Fruit fly (Drosophila melanogaster) whole organism, prepupa: ENCODE results near the gene CenB1A.
A peak's percentile ranks its signal among the peaks of the same experiment; 100 is the strongest.

Source experiments
- CG10631 ChIP-seq: fragments of 200-800 bp; sonication (Bioruptor generic); optimal IDR thresholded peaks from 2 replicates; lab custom pipeline; 2016; ENCODE audit warnings: missing biosample characterization, missing genetic modification characterization
- CG10669 ChIP-seq: fragments of 200-800 bp; sonication (Bioruptor generic); optimal IDR thresholded peaks from 3 replicates; lab custom pipeline; 2018; ENCODE audit warnings: missing biosample characterization, mild to moderate bottlenecking, missing genetic modification characterization, moderate library complexity
- CG11294 ChIP-seq: fragments of 200-800 bp; sonication (Bioruptor generic); IDR thresholded peaks from 2 replicates; pipeline ENCODE4 v1.3.6; 2022; ENCODE audit warnings: missing biosample characterization, missing genetic modification characterization
- CG11762 ChIP-seq: fragments of 200-800 bp; sonication (Bioruptor generic); optimal IDR thresholded peaks from 3 replicates; lab custom pipeline; 2016; ENCODE audit warnings: missing biosample characterization, missing genetic modification characterization; ENCODE audit not compliant: insufficient read depth
- CG11902 ChIP-seq: fragments of 200-800 bp; sonication (Bioruptor generic); optimal IDR thresholded peaks from 3 replicates; lab custom pipeline; 2016; ENCODE audit warnings: missing biosample characterization, missing genetic modification characterization
- CG15336 ChIP-seq: fragments of 200-800 bp; sonication (Bioruptor generic); IDR thresholded peaks from 2 replicates; pipeline ENCODE4 v1.3.6; 2022; ENCODE audit warnings: missing biosample characterization, missing genetic modification characterization
- CG1621 ChIP-seq: fragments of 200-800 bp; sonication (Bioruptor generic); optimal IDR thresholded peaks from 3 replicates; lab custom pipeline; 2018; ENCODE audit warnings: missing biosample characterization, mild to moderate bottlenecking, missing genetic modification characterization
- CG16779 ChIP-seq: fragments of 200-800 bp; sonication (Bioruptor generic); optimal IDR thresholded peaks from 3 replicates; lab custom pipeline; 2017; ENCODE audit warnings: missing biosample characterization, mild to moderate bottlenecking, missing genetic modification characterization
- CG3032 ChIP-seq: fragments of 200-800 bp; optimal IDR thresholded peaks from 2 replicates; lab custom pipeline; 2019; ENCODE audit warnings: missing biosample characterization, mild to moderate bottlenecking, missing genetic modification characterization, moderate library complexity
- CG34406 ChIP-seq: fragments of 200-800 bp; sonication (Bioruptor generic); optimal IDR thresholded peaks from 3 replicates; lab custom pipeline; 2016; ENCODE audit warnings: missing biosample characterization, missing genetic modification characterization
- CG3919 ChIP-seq: fragments of 200-800 bp; sonication (Bioruptor generic); optimal IDR thresholded peaks from 3 replicates; lab custom pipeline; 2016; ENCODE audit warnings: missing biosample characterization, missing genetic modification characterization
- CG6276 ChIP-seq: fragments of 200-800 bp; sonication (Bioruptor generic); optimal IDR thresholded peaks from 2 replicates; lab custom pipeline; 2017; ENCODE audit warnings: missing biosample characterization, mild to moderate bottlenecking, missing genetic modification characterization
- CG6792 ChIP-seq: fragments of 200-800 bp; sonication (Bioruptor generic); optimal IDR thresholded peaks from 3 replicates; lab custom pipeline; 2016; ENCODE audit warnings: missing biosample characterization, missing genetic modification characterization
- CG6808 ChIP-seq: fragments of 200-800 bp; sonication (Bioruptor generic); optimal IDR thresholded peaks from 3 replicates; lab custom pipeline; 2017; ENCODE audit warnings: missing biosample characterization, missing genetic modification characterization, mild to moderate bottlenecking, moderate library complexity, missing genetic modification reagents
- CG6854 ChIP-seq: fragments of 200-800 bp; sonication (Bioruptor generic); optimal IDR thresholded peaks from 2 replicates; lab custom pipeline; 2017; ENCODE audit warnings: missing biosample characterization, mild to moderate bottlenecking, missing genetic modification characterization
- CG7368 ChIP-seq: fragments of 200-800 bp; sonication (Bioruptor generic); optimal IDR thresholded peaks from 3 replicates; lab custom pipeline; 2016; ENCODE audit warnings: missing biosample characterization, missing genetic modification characterization
- CG8119 ChIP-seq: fragments of 200-800 bp; sonication (Bioruptor generic); IDR thresholded peaks from 3 replicates; pipeline ENCODE4 v1.3.6; 2022; ENCODE audit warnings: missing biosample characterization, missing genetic modification characterization
- CG8319 ChIP-seq: fragments of 200-800 bp; sonication (Bioruptor generic); optimal IDR thresholded peaks from 3 replicates; lab custom pipeline; 2016; ENCODE audit warnings: missing biosample characterization, missing genetic modification characterization
- CG8632 ChIP-seq: fragments of 200-800 bp; sonication (Bioruptor generic); optimal IDR thresholded peaks from 3 replicates; lab custom pipeline; 2016; ENCODE audit warnings: missing biosample characterization, missing genetic modification characterization
- CG9139 ChIP-seq: fragments of 200-800 bp; sonication (Bioruptor generic); optimal IDR thresholded peaks from 3 replicates; lab custom pipeline; 2017; ENCODE audit warnings: missing biosample characterization, mild to moderate bottlenecking, missing genetic modification characterization
- Eip75B ChIP-seq: fragments of 200-800 bp; sonication (Bioruptor generic); optimal IDR thresholded peaks from 3 replicates; lab custom pipeline; 2016; ENCODE audit warnings: missing biosample characterization, missing genetic modification characterization
- Eip78C ChIP-seq: fragments of 200-800 bp; sonication (Bioruptor generic); peaks from one replicate; lab custom pipeline; 2016; ENCODE audit warnings: missing biosample characterization, missing genetic modification characterization
- Eip93F ChIP-seq: fragments of 200-800 bp; sonication (Bioruptor generic); optimal IDR thresholded peaks from 2 replicates; lab custom pipeline; 2016; ENCODE audit warnings: missing biosample characterization, mild to moderate bottlenecking, missing genetic modification characterization
- Ets21C ChIP-seq: fragments of 200-800 bp; sonication (Bioruptor generic); optimal IDR thresholded peaks from 3 replicates; lab custom pipeline; 2016; ENCODE audit warnings: missing biosample characterization, missing genetic modification characterization
- Ets96B ChIP-seq: fragments of 200-800 bp; optimal IDR thresholded peaks from 2 replicates; lab custom pipeline; 2019; ENCODE audit warnings: missing biosample characterization, mild to moderate bottlenecking, missing genetic modification characterization, moderate library complexity
- Hr38 ChIP-seq: sonication (Bioruptor generic); optimal IDR thresholded peaks from 2 replicates; lab custom pipeline; 2016; ENCODE audit warnings: missing biosample characterization, missing genetic modification characterization
- Hr39 ChIP-seq: fragments of 200-800 bp; sonication (Bioruptor generic); optimal IDR thresholded peaks from 2 replicates; lab custom pipeline; 2016; ENCODE audit warnings: missing biosample characterization, missing genetic modification characterization
- Met ChIP-seq: fragments of 200-800 bp; sonication (Bioruptor generic); optimal IDR thresholded peaks from 3 replicates; lab custom pipeline; 2016; ENCODE audit warnings: missing biosample characterization, missing genetic modification characterization
- OdsH ChIP-seq: fragments of 200-800 bp; sonication (Bioruptor generic); optimal IDR thresholded peaks from 3 replicates; lab custom pipeline; 2016; ENCODE audit warnings: missing biosample characterization, missing genetic modification characterization
- Smox ChIP-seq: fragments of 200-800 bp; sonication (Bioruptor generic); optimal IDR thresholded peaks from 3 replicates; lab custom pipeline; 2016; ENCODE audit warnings: missing biosample characterization, missing genetic modification characterization
- Sox14 ChIP-seq: fragments of 200-800 bp; sonication (Bioruptor generic); optimal IDR thresholded peaks from 3 replicates; lab custom pipeline; 2016; ENCODE audit warnings: missing biosample characterization, missing genetic modification characterization
- Sox15 ChIP-seq: fragments of 200-800 bp; sonication (Bioruptor generic); optimal IDR thresholded peaks from 3 replicates; lab custom pipeline; 2016; ENCODE audit warnings: missing biosample characterization, missing genetic modification characterization
- achi ChIP-seq: fragments of 200-800 bp; sonication (Bioruptor generic); optimal IDR thresholded peaks from 3 replicates; lab custom pipeline; 2016; ENCODE audit warnings: missing biosample characterization, missing genetic modification characterization
- acj6 ChIP-seq: fragments of 200-800 bp; sonication (Bioruptor generic); optimal IDR thresholded peaks from 3 replicates; lab custom pipeline; 2016; ENCODE audit warnings: missing biosample characterization, missing genetic modification characterization
- cyc ChIP-seq: fragments of 200-800 bp; sonication (Bioruptor generic); optimal IDR thresholded peaks from 3 replicates; lab custom pipeline; 2016; ENCODE audit warnings: missing biosample characterization, missing genetic modification characterization
- dsx ChIP-seq: fragments of 200-800 bp; optimal IDR thresholded peaks from 3 replicates; lab custom pipeline; 2019; ENCODE audit warnings: missing biosample characterization, mild to moderate bottlenecking, missing genetic modification characterization, moderate library complexity; ENCODE audit not compliant: poor library complexity, severe bottlenecking
- esn ChIP-seq: fragments of 200-800 bp; sonication (Bioruptor generic); optimal IDR thresholded peaks from 2 replicates; lab custom pipeline; 2016; ENCODE audit warnings: missing biosample characterization, mild to moderate bottlenecking, missing genetic modification characterization, moderate library complexity
- fd85E ChIP-seq: fragments of 200-800 bp; sonication (Bioruptor generic); optimal IDR thresholded peaks from 3 replicates; lab custom pipeline; 2016; ENCODE audit warnings: missing biosample characterization, missing genetic modification characterization
- fkh ChIP-seq: fragments of 200-800 bp; sonication (Bioruptor generic); optimal IDR thresholded peaks from 3 replicates; lab custom pipeline; 2017; ENCODE audit warnings: missing biosample characterization, mild to moderate bottlenecking, missing genetic modification characterization, moderate library complexity
- pdm3 ChIP-seq: fragments of 200-800 bp; sonication (Bioruptor generic); optimal IDR thresholded peaks from 3 replicates; lab custom pipeline; 2016; ENCODE audit warnings: missing biosample characterization, missing genetic modification characterization
- salr ChIP-seq, 2 experiments: fragments of 200-800 bp; sonication (Bioruptor generic); optimal IDR thresholded peaks; 3 replicates each; lab custom pipeline; 2016 to 2018; ENCODE audit warnings: missing biosample characterization in 2 of 2, missing genetic modification characterization in 2 of 2, mild to moderate bottlenecking in 1 of 2
- spab ChIP-seq: fragments of 200-800 bp; sonication (Bioruptor generic); optimal IDR thresholded peaks from 2 replicates; lab custom pipeline; 2017; ENCODE audit warnings: missing biosample characterization, mild to moderate bottlenecking, missing genetic modification characterization, missing genetic modification reagents
- ss ChIP-seq, 2 experiments: fragments of 200-800 bp; sonication (Bioruptor generic); optimal IDR thresholded peaks; 2 replicates in 1 of 2; 3 replicates in 1 of 2; lab custom pipeline; 2017 to 2018; ENCODE audit warnings: mild to moderate bottlenecking in 2 of 2, missing biosample characterization in 2 of 2, missing genetic modification characterization in 2 of 2, moderate library complexity in 1 of 2
- svp ChIP-seq: fragments of 200-800 bp; sonication (Bioruptor generic); peaks from one replicate; lab custom pipeline; 2016; ENCODE audit warnings: missing biosample characterization, missing genetic modification characterization
- topi ChIP-seq: fragments of 200-800 bp; sonication (Bioruptor generic); optimal IDR thresholded peaks from 3 replicates; lab custom pipeline; 2016; ENCODE audit warnings: missing biosample characterization, missing genetic modification characterization
- vri ChIP-seq: fragments of 200-800 bp; sonication (Bioruptor generic); optimal IDR thresholded peaks from 3 replicates; lab custom pipeline; 2016; ENCODE audit warnings: missing biosample characterization, mild to moderate bottlenecking, missing genetic modification characterization

CenB1A gene

DNA sequence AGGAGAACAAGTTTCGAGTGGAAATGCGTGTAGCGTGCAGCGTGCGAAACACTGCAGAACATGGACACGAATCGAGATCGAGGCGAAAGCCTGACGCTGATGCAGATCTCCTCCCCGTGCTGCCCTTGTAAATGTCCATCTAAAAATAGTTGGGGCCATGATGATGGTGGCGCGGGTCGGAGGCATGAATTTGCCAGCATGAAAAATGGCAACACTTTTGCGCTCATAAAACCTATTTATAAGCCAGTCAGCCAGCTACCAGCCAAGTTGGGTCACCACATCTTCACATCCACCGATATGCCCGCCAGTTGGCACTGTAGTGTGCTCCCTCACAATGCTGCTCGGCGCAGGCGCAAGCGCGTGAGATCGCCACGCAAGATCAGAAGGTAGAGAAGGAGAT lies 30.2 kb downstream of the CenB1A start (continued):
- TF ChIP-seq CG34406: peak; percentile 48
- peak; percentile 59 for TF ChIP-seq CG3032 (tag; lab: Kevin White, UChicago)
- TF ChIP-seq ss (GFP tag; optimal IDR thresholded peaks at IDR 0.05; lab: Kevin White, UChicago): peak in 1 of 2 experiments; percentile 97
- peak; percentile 74 for TF ChIP-seq Hr39 (GFP tag; lab: Kevin White, UChicago)
- peak; percentile 78 for TF ChIP-seq cyc (GFP tag; lab: Kevin White, UChicago)
- peak; percentile 9 for TF ChIP-seq CG1621 (tag; lab: Kevin White, UChicago)
- peak; percentile 63 for TF ChIP-seq Ets21C (GFP tag; lab: Kevin White, UChicago)
- peak; percentile 75 for TF ChIP-seq dsx (GFP tag; lab: Kevin White, UChicago)
- peak; percentile 69 for TF ChIP-seq CG6792
- TF ChIP-seq svp: peak; percentile 82
- peak; percentile 72 for TF ChIP-seq esn
- peak; percentile 61 for TF ChIP-seq Eip75B (GFP tag; lab: Kevin White, UChicago)
- no peak for TF ChIP-seq CG15336 (GFP tag; lab: Robert Waterston, UW)
- peak; percentile 42 for TF ChIP-seq CG7368 (GFP tag; lab: Kevin White, UChicago)
- peak; percentile 27 for TF ChIP-seq CG6808 (GFP tag; lab: Kevin White, UChicago)
- peak; percentile 29 for TF ChIP-seq achi
- no peak for TF ChIP-seq CG6854 (GFP tag; lab: Kevin White, UChicago)
- TF ChIP-seq CG3919 (GFP tag; lab: Kevin White, UChicago): peak; percentile 53
- no peak for TF ChIP-seq salr (GFP tag; optimal IDR thresholded peaks at IDR 0.05; lab: Kevin White, UChicago)
- TF ChIP-seq Smox: peak; percentile 71
- TF ChIP-seq fd85E (GFP tag; lab: Kevin White, UChicago): no peak
- peak; percentile 73 for TF ChIP-seq topi (GFP tag; lab: Kevin White, UChicago)
- TF ChIP-seq, all 60 proteins: peak for 36

DNA sequence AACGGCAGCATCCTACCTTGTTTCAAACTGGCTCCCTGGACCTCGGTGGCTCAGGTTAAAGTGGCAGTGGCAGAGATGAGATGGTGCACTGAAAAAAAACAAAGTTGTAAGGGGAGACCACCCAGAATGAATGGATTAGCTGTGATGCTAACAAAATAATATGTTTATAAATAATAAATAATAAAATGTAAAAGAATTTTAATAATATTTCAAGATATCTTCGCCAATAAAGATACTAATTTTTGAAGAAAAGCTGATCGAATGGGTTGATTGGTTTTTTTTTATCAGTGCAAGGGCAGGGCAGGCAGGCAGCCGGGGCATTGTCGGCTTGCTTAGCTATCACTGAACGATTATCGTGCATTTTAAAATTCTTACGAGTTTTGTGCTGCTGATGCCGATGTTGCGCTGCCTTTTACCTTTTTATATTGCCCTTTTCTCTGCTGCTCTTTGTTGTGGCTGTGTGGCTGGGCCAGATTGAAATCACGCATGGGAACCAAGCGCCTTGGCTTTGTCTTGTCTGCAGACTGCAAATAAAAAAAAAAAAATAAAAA lies 30.9 kb downstream of the CenB1A start:
- peak; percentile 52 to 77 for TF ChIP-seq salr (GFP tag; optimal IDR thresholded peaks at IDR 0.05; lab: Kevin White, UChicago)
- peak; percentile 47 for TF ChIP-seq Sox14 (GFP tag; lab: Kevin White, UChicago)
- peak; percentile 84 for TF ChIP-seq CG8119 (GFP tag; lab: Robert Waterston, UW)
- TF ChIP-seq Hr39 (GFP tag; lab: Kevin White, UChicago): no peak
- peak; percentile 53 for TF ChIP-seq CG11762
- TF ChIP-seq fkh (GFP tag; lab: Kevin White, UChicago): no peak
- peak; percentile 48 for TF ChIP-seq Sox15 (GFP tag; lab: Kevin White, UChicago)
- peak; percentile 39 for TF ChIP-seq fd85E (GFP tag; lab: Kevin White, UChicago)
- peak; percentile 18 for TF ChIP-seq Eip93F
- TF ChIP-seq CG8319 (GFP tag; lab: Kevin White, UChicago): peak; percentile 24
- peak; percentile 57 for TF ChIP-seq Eip75B (GFP tag; lab: Kevin White, UChicago)
- peak; percentile 17 for TF ChIP-seq CG6276 (GFP tag; lab: Kevin White, UChicago)
- TF ChIP-seq Ets96B: peak; percentile 89
- TF ChIP-seq topi (GFP tag; lab: Kevin White, UChicago): peak; percentile 73
- TF ChIP-seq CG11294 (GFP tag; lab: Robert Waterston, UW): peak; percentile 58
- peak; percentile 94 for TF ChIP-seq Eip78C (GFP tag; lab: Kevin White, UChicago)
- TF ChIP-seq CG10669 (GFP tag; lab: Kevin White, UChicago): peak; percentile 87
- peak; percentile 90 for TF ChIP-seq CG3032 (tag; lab: Kevin White, UChicago)
- peak; percentile 92 for TF ChIP-seq CG6808 (GFP tag; lab: Kevin White, UChicago)
- no peak for TF ChIP-seq pdm3 (GFP tag; lab: Kevin White, UChicago)
- TF ChIP-seq CG10631 (GFP tag; lab: Kevin White, UChicago): peak; percentile 91
- peak; percentile 85 for TF ChIP-seq esn
- TF ChIP-seq spab: peak; percentile 90
- TF ChIP-seq svp: peak; percentile 91
- peak; percentile 72 for TF ChIP-seq CG11902 (GFP tag; lab: Kevin White, UChicago)
- peak; percentile 81 for TF ChIP-seq CG3919 (GFP tag; lab: Kevin White, UChicago)
- TF ChIP-seq acj6: peak; percentile 83
- peak; percentile 76 to 90 for TF ChIP-seq ss (GFP tag; optimal IDR thresholded peaks at IDR 0.05; lab: Kevin White, UChicago)
- TF ChIP-seq CG34406: peak; percentile 87
- no peak for TF ChIP-seq Smox
- peak; percentile 8 for TF ChIP-seq Ets21C (GFP tag; lab: Kevin White, UChicago)
- peak; percentile 77 for TF ChIP-seq CG6854 (GFP tag; lab: Kevin White, UChicago)
- TF ChIP-seq OdsH (GFP tag; lab: Kevin White, UChicago): peak; percentile 75
- TF ChIP-seq Hr38 (GFP tag; lab: Kevin White, UChicago): no peak
- peak; percentile 78 for TF ChIP-seq Met (GFP tag; lab: Kevin White, UChicago)
- peak; percentile 90 for TF ChIP-seq CG8632
- TF ChIP-seq CG16779: peak; percentile 78
- peak; percentile 73 for TF ChIP-seq vri (GFP tag; lab: Kevin White, UChicago)
- TF ChIP-seq cyc (GFP tag; lab: Kevin White, UChicago): peak; percentile 56
- TF ChIP-seq CG9139 (GFP tag; lab: Kevin White, UChicago): peak; percentile 87
